Fruit fly (Drosophila melanogaster): ENCODE measurements around the gene CG15432.

DNA sequence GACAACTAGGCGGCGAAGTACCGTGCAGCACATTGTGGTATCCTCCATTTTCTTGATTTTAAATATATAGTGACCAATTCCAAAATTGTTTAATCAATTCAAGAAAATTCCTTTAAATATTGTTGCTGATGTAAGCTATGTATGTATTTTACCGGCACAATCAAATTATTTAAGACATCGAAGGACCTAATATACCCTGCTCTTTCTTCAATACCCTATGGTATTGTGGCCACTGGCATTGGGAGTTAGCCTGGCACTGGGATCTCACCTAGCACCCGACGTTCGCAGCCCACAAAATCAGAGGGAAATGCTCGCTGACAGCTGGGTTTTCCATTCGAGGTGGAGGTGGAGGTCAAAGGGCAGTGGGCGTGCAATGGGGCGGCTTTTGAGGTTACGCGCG, 20.0 kb upstream of the CG15432 start:
- TF ChIP-seq Blimp-1 (GFP tag; optimal IDR thresholded peaks at IDR 0.05): no peak
- TF ChIP-seq vri (GFP tag; optimal IDR thresholded peaks at IDR 0.05): no peak
- TF ChIP-seq acj6 (GFP tag; optimal IDR thresholded peaks at IDR 0.05): no peak
- TF ChIP-seq Hr38 (GFP tag; optimal IDR thresholded peaks at IDR 0.05): no peak
- no peak for TF ChIP-seq eg (GFP tag; IDR thresholded peaks at IDR 0.05)
- TF ChIP-seq CG8119 (GFP tag; IDR thresholded peaks at IDR 0.05): no peak
- no peak for TF ChIP-seq Eip93F (GFP tag; optimal IDR thresholded peaks at IDR 0.05)
- no peak for TF ChIP-seq CG3919 (GFP tag; optimal IDR thresholded peaks at IDR 0.05)
- TF ChIP-seq dsx (GFP tag; optimal IDR thresholded peaks at IDR 0.05; ENCODE audit: poor library complexity, severe bottlenecking): no peak
- no peak for TF ChIP-seq CG15336 (GFP tag; IDR thresholded peaks at IDR 0.05)
- no peak for TF ChIP-seq CG9139 (GFP tag; optimal IDR thresholded peaks at IDR 0.05)
- TF ChIP-seq achi (GFP tag; optimal IDR thresholded peaks at IDR 0.05): no peak
- no peak for TF ChIP-seq Ets96B (tag; optimal IDR thresholded peaks at IDR 0.05)

Measured in whole organism, prepupa.